Fruit fly (Drosophila melanogaster) whole organism, embryonic: Measurements from ENCODE around the gene CG31752.

Experiments
- ATbp ChIP-seq: fragments of 200-800 bp; sonication (Bioruptor generic); optimal IDR thresholded peaks from 2 replicates; lab custom pipeline; 2017; ENCODE audit warnings: missing biosample characterization, mild to moderate bottlenecking, missing genetic modification characterization, missing genetic modification reagents
- Aef1 ChIP-seq: fragments of 200-800 bp; sonication (Bioruptor generic); IDR thresholded peaks from 3 replicates; pipeline ENCODE4 v1.3.6; 2022; ENCODE audit warnings: missing biosample characterization, missing genetic modification characterization
- Antp ChIP-seq: fragments of 200-800 bp; sonication (Bioruptor generic); optimal IDR thresholded peaks from 3 replicates; lab custom pipeline; 2016; ENCODE audit warnings: missing biosample characterization, missing genetic modification characterization
- Asciz ChIP-seq: fragments of 200-800 bp; sonication (Bioruptor generic); optimal IDR thresholded peaks from 2 replicates; lab custom pipeline; 2017; ENCODE audit warnings: missing biosample characterization, mild to moderate bottlenecking, missing genetic modification characterization, missing genetic modification reagents
- CG11093 ChIP-seq: fragments of 200-800 bp; sonication (Bioruptor generic); IDR thresholded peaks from 3 replicates; pipeline ENCODE4 v1.3.6; 2022; ENCODE audit warnings: missing biosample characterization, missing genetic modification characterization
- CG11398 ChIP-seq: fragments of 200-800 bp; sonication (Bioruptor generic); optimal IDR thresholded peaks from 2 replicates; lab custom pipeline; 2016; ENCODE audit warnings: missing biosample characterization, missing genetic modification characterization
- CG12155 ChIP-seq: fragments of 200-800 bp; sonication (Bioruptor generic); optimal IDR thresholded peaks from 3 replicates; lab custom pipeline; 2016; ENCODE audit warnings: missing biosample characterization, missing genetic modification characterization
- CG12299 ChIP-seq: fragments of 200-800 bp; sonication (Bioruptor generic); optimal IDR thresholded peaks from 2 replicates; lab custom pipeline; 2018; ENCODE audit warnings: missing biosample characterization, mild to moderate bottlenecking, missing genetic modification characterization
- CG16815 ChIP-seq: fragments of 200-800 bp; sonication (Bioruptor generic); optimal IDR thresholded peaks from 3 replicates; lab custom pipeline; 2017; ENCODE audit warnings: missing biosample characterization, mild to moderate bottlenecking, missing genetic modification characterization
- CG17186 ChIP-seq: fragments of 200-800 bp; sonication (Bioruptor generic); optimal IDR thresholded peaks from 3 replicates; lab custom pipeline; 2017; ENCODE audit warnings: missing biosample characterization, missing genetic modification reagents, missing genetic modification characterization
- CG33213 ChIP-seq: fragments of 200-800 bp; sonication (Bioruptor generic); optimal IDR thresholded peaks from 3 replicates; lab custom pipeline; 2016; ENCODE audit warnings: missing biosample characterization, missing genetic modification characterization
- CG4730 ChIP-seq: fragments of 200-800 bp; sonication (Bioruptor generic); IDR thresholded peaks from 2 replicates; pipeline ENCODE4 v1.3.6; 2022; ENCODE audit warnings: missing biosample characterization, missing genetic modification characterization
- CG5180 ChIP-seq: fragments of 200-800 bp; sonication (Bioruptor generic); optimal IDR thresholded peaks from 3 replicates; lab custom pipeline; 2017; ENCODE audit warnings: missing biosample characterization, missing genetic modification characterization, mild to moderate bottlenecking, moderate library complexity, missing genetic modification reagents
- CG6689 ChIP-seq: fragments of 200-800 bp; sonication (Bioruptor generic); IDR thresholded peaks from 2 replicates; pipeline ENCODE4 v1.3.6; 2022; ENCODE audit warnings: missing biosample characterization, missing genetic modification characterization
- CG7839 ChIP-seq: fragments of 200-800 bp; sonication (Bioruptor generic); optimal IDR thresholded peaks from 3 replicates; lab custom pipeline; 2018; ENCODE audit warnings: missing biosample characterization, mild to moderate bottlenecking, missing genetic modification characterization, moderate library complexity
- CG8290 ChIP-seq, 3 experiments: fragments of 200-800 bp; sonication (Bioruptor generic); optimal IDR thresholded peaks; 2 replicates each; lab custom pipeline; 2016 to 2019; ENCODE audit warnings: missing biosample characterization in 3 of 3, missing genetic modification characterization in 3 of 3, mild to moderate bottlenecking in 2 of 3, moderate library complexity in 1 of 3
- CG8478 ChIP-seq: fragments of >200 bp; optimal IDR thresholded peaks from 2 replicates; lab custom pipeline; 2018
- CHES-1-like ChIP-seq: fragments of 200-800 bp; sonication (Bioruptor generic); optimal IDR thresholded peaks from 2 replicates; lab custom pipeline; 2016; ENCODE audit warnings: missing biosample characterization, missing genetic modification characterization
- Dip2 ChIP-seq: fragments of 200-800 bp; sonication (Bioruptor generic); IDR thresholded peaks from 2 replicates; pipeline ENCODE4 v1.3.6; 2022; ENCODE audit warnings: missing biosample characterization, missing genetic modification characterization
- Doc3 ChIP-seq: fragments of 200-800 bp; sonication (Bioruptor generic); IDR thresholded peaks from 3 replicates; pipeline ENCODE4 v1.3.6; 2022; ENCODE audit warnings: missing biosample characterization, missing genetic modification characterization; ENCODE audit not compliant: partially characterized antibody
- Dref ChIP-seq: fragments of 200-800 bp; sonication (Bioruptor generic); IDR thresholded peaks from 2 replicates; pipeline ENCODE4 v1.3.6; 2022; ENCODE audit warnings: missing biosample characterization, missing genetic modification characterization
- Ets65A ChIP-seq: fragments of 200-800 bp; sonication (Bioruptor generic); peaks from one replicate; lab custom pipeline; 2016; ENCODE audit warnings: missing biosample characterization, missing genetic modification characterization
- HmgZ ChIP-seq: fragments of 200-800 bp; sonication (Bioruptor generic); optimal IDR thresholded peaks from 2 replicates; lab custom pipeline; 2018; ENCODE audit warnings: missing biosample characterization, mild to moderate bottlenecking, missing genetic modification characterization
- Hmr ChIP-seq: fragments of 200-800 bp; sonication (Bioruptor generic); optimal IDR thresholded peaks from 3 replicates; lab custom pipeline; 2017; ENCODE audit warnings: mild to moderate bottlenecking, missing biosample characterization, missing genetic modification reagents, missing genetic modification characterization
- Lim3 ChIP-seq: fragments of 200-800 bp; sonication (Bioruptor generic); IDR thresholded peaks from 2 replicates; pipeline ENCODE4 v1.3.6; 2022; ENCODE audit warnings: missing biosample characterization, missing genetic modification characterization
- Nf-YB ChIP-seq: fragments of 200-800 bp; sonication (Bioruptor generic); optimal IDR thresholded peaks from 3 replicates; lab custom pipeline; 2019; ENCODE audit warnings: missing biosample characterization, mild to moderate bottlenecking, missing genetic modification characterization, moderate library complexity
- Nf-YC ChIP-seq: fragments of 200-800 bp; optimal IDR thresholded peaks from 3 replicates; lab custom pipeline; 2019; ENCODE audit warnings: missing biosample characterization, mild to moderate bottlenecking, missing genetic modification characterization, moderate library complexity
- Poxn ChIP-seq: fragments of 200-800 bp; sonication (Bioruptor generic); IDR thresholded peaks from 2 replicates; pipeline ENCODE4 v1.3.6; 2022; ENCODE audit warnings: missing biosample characterization, missing genetic modification characterization
- Scr ChIP-seq: fragments of 200-800 bp; sonication (Bioruptor generic); IDR thresholded peaks from 2 replicates; pipeline ENCODE4 v1.3.6; 2022; ENCODE audit warnings: missing biosample characterization, missing genetic modification characterization; ENCODE audit not compliant: partially characterized antibody
- Side ChIP-seq: fragments of 200-800 bp; sonication (Bioruptor generic); optimal IDR thresholded peaks from 2 replicates; lab custom pipeline; 2016; ENCODE audit warnings: missing biosample characterization, missing genetic modification characterization
- Taf1 ChIP-seq: fragments of 200-800 bp; sonication (Bioruptor generic); IDR thresholded peaks from 2 replicates; pipeline ENCODE4 v1.3.6; 2022; ENCODE audit warnings: missing biosample characterization, missing genetic modification characterization
- abd-A ChIP-seq: fragments of 200-800 bp; sonication (Bioruptor generic); optimal IDR thresholded peaks from 3 replicates; lab custom pipeline; 2019; ENCODE audit warnings: missing biosample characterization, mild to moderate bottlenecking, missing genetic modification characterization, moderate library complexity
- al ChIP-seq: fragments of 200-800 bp; sonication (Bioruptor generic); IDR thresholded peaks from 2 replicates; pipeline ENCODE4 v1.3.6; 2022; ENCODE audit warnings: missing biosample characterization, missing genetic modification characterization
- bigmax ChIP-seq: fragments of 200-800 bp; sonication (Bioruptor generic); optimal IDR thresholded peaks from 2 replicates; lab custom pipeline; 2018; ENCODE audit warnings: missing biosample characterization, mild to moderate bottlenecking, missing genetic modification characterization
- bowl ChIP-seq: fragments of 200-800 bp; sonication (Bioruptor generic); IDR thresholded peaks from 2 replicates; pipeline ENCODE4 v1.3.6; 2022; ENCODE audit warnings: missing biosample characterization, missing genetic modification characterization
- btn ChIP-seq: fragments of 200-800 bp; sonication (Bioruptor generic); optimal IDR thresholded peaks from 2 replicates; lab custom pipeline; 2016; ENCODE audit warnings: missing biosample characterization, missing genetic modification characterization
- caup ChIP-seq: fragments of 200-800 bp; sonication (Bioruptor generic); optimal IDR thresholded peaks from 3 replicates; lab custom pipeline; 2017; ENCODE audit warnings: missing biosample characterization, mild to moderate bottlenecking, missing genetic modification characterization, moderate library complexity; ENCODE audit not compliant: severe bottlenecking
- cg ChIP-seq: fragments of 200-800 bp; sonication (Bioruptor generic); optimal IDR thresholded peaks from 3 replicates; lab custom pipeline; 2019; ENCODE audit warnings: missing biosample characterization, mild to moderate bottlenecking, missing genetic modification characterization, moderate library complexity
- dm ChIP-seq: fragments of 200-800 bp; sonication (Bioruptor generic); optimal IDR thresholded peaks from 3 replicates; lab custom pipeline; 2016; ENCODE audit warnings: missing biosample characterization, missing genetic modification characterization
- ewg ChIP-seq: fragments of 200-800 bp; sonication (Bioruptor generic); optimal IDR thresholded peaks from 3 replicates; lab custom pipeline; 2017; ENCODE audit warnings: mild to moderate bottlenecking, missing biosample characterization, missing genetic modification reagents, missing genetic modification characterization
- exex ChIP-seq: fragments of 200-800 bp; sonication (Bioruptor generic); optimal IDR thresholded peaks from 4 replicates; lab custom pipeline; 2018; ENCODE audit warnings: missing biosample characterization, mild to moderate bottlenecking, missing genetic modification characterization, moderate library complexity
- gsb ChIP-seq: fragments of 200-800 bp; sonication (Bioruptor generic); IDR thresholded peaks from 2 replicates; pipeline ENCODE4 v1.3.6; 2022; ENCODE audit warnings: missing biosample characterization, missing genetic modification characterization
- ro ChIP-seq: fragments of 200-800 bp; sonication (Bioruptor generic); IDR thresholded peaks from 2 replicates; pipeline ENCODE4 v1.3.6; 2022; ENCODE audit warnings: missing biosample characterization, missing genetic modification characterization
- sc ChIP-seq, 3 experiments: fragments of >200 bp in 2 of 3; fragments of 200-800 bp in 1 of 3; sonication (Bioruptor generic) in 1 of 3; optimal IDR thresholded peaks; 2 replicates in 2 of 3; 3 replicates in 1 of 3; lab custom pipeline; 2017; ENCODE audit warnings: mild to moderate bottlenecking in 1 of 3, missing biosample characterization in 1 of 3, missing genetic modification characterization in 1 of 3, missing genetic modification reagents in 1 of 3
- so ChIP-seq: fragments of 200-800 bp; sonication (Bioruptor generic); IDR thresholded peaks from 3 replicates; pipeline ENCODE4 v1.3.6; 2022; ENCODE audit warnings: missing biosample characterization, missing genetic modification characterization
- zen2 ChIP-seq: fragments of 200-800 bp; sonication (Bioruptor generic); IDR thresholded peaks from 3 replicates; pipeline ENCODE4 v1.3.6; 2022; ENCODE audit warnings: missing biosample characterization, missing genetic modification characterization; ENCODE audit not compliant: partially characterized antibody

Gene CG31752

DNA sequence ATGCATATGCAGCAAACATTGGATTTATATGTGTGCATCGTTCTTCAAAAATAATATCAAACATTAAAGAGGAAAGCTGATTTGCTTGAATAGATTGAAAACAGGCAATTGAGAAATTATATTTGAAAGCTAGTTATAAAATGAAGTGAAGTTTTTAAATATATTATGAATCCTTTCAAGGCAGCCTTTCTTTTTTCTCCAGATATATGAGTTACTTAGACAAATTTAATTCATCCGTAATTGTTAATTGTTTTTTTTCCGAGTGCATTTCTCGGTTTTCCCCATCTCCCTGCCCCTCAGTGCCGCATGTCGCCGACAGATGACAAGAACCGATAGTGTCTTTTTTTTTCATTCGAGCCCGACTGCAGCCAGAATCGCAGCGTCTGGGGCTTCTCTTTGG lies 30.7 kb upstream of the CG31752 start (continued):
- TF ChIP-seq CG8290 (GFP tag; optimal IDR thresholded peaks at IDR 0.05; lab: Kevin White, UChicago) (peak; percentile 14), CG8290 (tag; optimal IDR thresholded peaks at IDR 0.05; lab: Kevin White, UChicago) (no peak), Hmr (GFP tag; lab: Kevin White, UChicago) (no peak), bowl (no peak), CG16815 (peak; percentile 28), dm (GFP tag; lab: Kevin White, UChicago) (no peak), Asciz (GFP tag; lab: Kevin White, UChicago) (no peak), Aef1 (GFP tag; lab: Robert Waterston, UW) (no peak)

dm6 chr2L:18867815-18868214 lies 26.7 kb upstream of the CG31752 start:
- TF ChIP-seq Doc3 (0 out of 3 replicates have a peak, but pooled peaks have one; percentile 12), btn (no peak), Antp (GFP tag; lab: Kevin White, UChicago) (no peak), CG8290 (GFP tag; optimal IDR thresholded peaks at IDR 0.05; lab: Kevin White, UChicago) (no peak), CG8290 (tag; optimal IDR thresholded peaks at IDR 0.05; lab: Kevin White, UChicago) (no peak), Dref (no peak), gsb (no peak), Nf-YB (GFP tag; lab: Kevin White, UChicago) (peak; percentile 68), ro (GFP tag; lab: Robert Waterston, UW) (no peak), CG5180 (no peak), CG8478 (lab: Kevin White, UChicago) (no peak), Dip2 (GFP tag; lab: Robert Waterston, UW) (no peak), Lim3 (GFP tag; lab: Robert Waterston, UW) (no peak), CG11398 (GFP tag; lab: Kevin White, UChicago) (no peak), bigmax (GFP tag; lab: Kevin White, UChicago) (no peak), so (no peak), ewg (GFP tag; lab: Kevin White, UChicago) (peak; percentile 92), ATbp (GFP tag; lab: Kevin White, UChicago) (no peak), CG4730 (GFP tag; lab: Robert Waterston, UW) (no peak), CG6689 (GFP tag; lab: Robert Waterston, UW) (no peak), Scr (no peak), Poxn (GFP tag; lab: Robert Waterston, UW) (no peak), Taf1 (GFP tag; lab: Robert Waterston, UW) (no peak), Nf-YC (tag; lab: Kevin White, UChicago) (peak; percentile 89), Aef1 (GFP tag; lab: Robert Waterston, UW) (no peak), caup (GFP tag; lab: Kevin White, UChicago) (no peak), CG17186 (GFP tag; lab: Kevin White, UChicago) (no peak), Side (GFP tag; lab: Kevin White, UChicago) (no peak), HmgZ (no peak), abd-A (tag; lab: Kevin White, UChicago) (peak; percentile 81), CG12155 (GFP tag; lab: Kevin White, UChicago) (no peak), al (GFP tag; lab: Robert Waterston, UW) (no peak), cg (GFP tag; lab: Kevin White, UChicago) (peak; percentile 70), CHES-1-like (no peak), exex (tag; lab: Kevin White, UChicago) (peak; percentile 12), zen2 (no peak), CG7839 (tag; lab: Kevin White, UChicago) (no peak), Ets65A (GFP tag; lab: Kevin White, UChicago) (peak; percentile 28), CG12299 (tag; lab: Kevin White, UChicago) (no peak), CG11093 (GFP tag; lab: Robert Waterston, UW) (no peak), sc (optimal IDR thresholded peaks at IDR 0.05; lab: Kevin White, UChicago) (no peak), sc (GFP tag; optimal IDR thresholded peaks at IDR 0.05; lab: Kevin White, UChicago) (no peak), CG33213 (GFP tag; lab: Kevin White, UChicago) (no peak)
